Worm (Caenorhabditis elegans) whole organism, young adult: ENCODE results near the gene nhr-143.
A peak's percentile ranks its signal among the peaks of the same experiment; 100 is the strongest.

Experiments
- F57A8.1 ChIP-seq: fragments of 200-800 bp; sonication (Bioruptor generic); optimal IDR thresholded peaks from 2 replicates; lab custom pipeline; 2018; ENCODE audit warnings: mild to moderate bottlenecking, missing genetic modification characterization, moderate library complexity, missing compliant biosample characterization
- ama-1 ChIP-seq, 3 experiments: fragments of 150-350 bp in 1 of 3; sonication (generic microtip) in 2 of 3; optimal IDR thresholded peaks; 2 replicates each; lab custom pipeline; 2014 to 2018; ENCODE audit warnings: missing biosample characterization in 2 of 3, missing genetic modification characterization in 2 of 3, missing genetic modification reagents in 2 of 3
- aptf-3 ChIP-seq: fragments of 200-800 bp; sonication (Bioruptor generic); IDR thresholded peaks from 2 replicates; pipeline ENCODE4 v1.3.6; 2022; ENCODE audit warnings: missing genetic modification characterization, missing compliant biosample characterization
- dpl-1 ChIP-seq: fragments of 150-350 bp; optimal IDR thresholded peaks from 2 replicates; lab custom pipeline; 2014; ENCODE audit warnings: missing biosample characterization, missing genetic modification reagents, missing genetic modification characterization
- hlh-12 ChIP-seq: sonication (generic microtip); optimal IDR thresholded peaks from 2 replicates; lab custom pipeline; 2016; ENCODE audit warnings: missing genetic modification characterization, missing compliant biosample characterization
- snpc-3.4 ChIP-seq: sonication (generic microtip); optimal IDR thresholded peaks from 2 replicates; lab custom pipeline; 2017; ENCODE audit warnings: missing genetic modification characterization, mild to moderate bottlenecking, missing compliant biosample characterization, antibody characterized with exemption, moderate library complexity, missing genotype, missing genetic modification reagents
- snpc-4 ChIP-seq, 5 experiments: fragments of 150-350 bp in 1 of 5; sonication (generic microtip) in 4 of 5; optimal IDR thresholded peaks; 2 replicates each; lab custom pipeline; 2014 to 2018; ENCODE audit warnings: missing genetic modification characterization in 5 of 5, missing biosample characterization in 3 of 5, antibody characterized with exemption in 2 of 5, mild to moderate bottlenecking in 2 of 5, missing compliant biosample characterization in 2 of 5, missing genotype in 2 of 5, moderate library complexity in 2 of 5, missing genetic modification reagents in 1 of 5
- tlf-1 ChIP-seq: fragments of 200-800 bp; sonication (Bioruptor generic); optimal IDR thresholded peaks from 2 replicates; lab custom pipeline; 2018; ENCODE audit warnings: mild to moderate bottlenecking, missing genetic modification characterization, missing compliant biosample characterization

- TF ChIP-seq tlf-1 (GFP tag; lab: Kevin White, UChicago), result peak; percentile 51
- TF ChIP-seq F57A8.1, result no peak
- no peak for TF ChIP-seq snpc-4 (GFP tag; optimal IDR thresholded peaks at IDR 0.05; lab: Kevin White, UChicago)
- no peak for TF ChIP-seq snpc-4 (tag; optimal IDR thresholded peaks at IDR 0.05; lab: Kevin White, UChicago)
- TF ChIP-seq ama-1 (optimal IDR thresholded peaks at IDR 0.05; lab: Kevin White, UChicago), result peak; percentile 93
- no peak for TF ChIP-seq ama-1 (GFP tag; optimal IDR thresholded peaks at IDR 0.05; lab: Kevin White, UChicago)
- no peak for TF ChIP-seq snpc-3.4 (tag; lab: Kevin White, UChicago)
- no peak for TF ChIP-seq aptf-3 (GFP tag; lab: Robert Waterston, UW)
- no peak for TF ChIP-seq hlh-12
- TF ChIP-seq dpl-1 (GFP tag; lab: Kevin White, UChicago), result no peak
Observed at ce11 chrV:8939424-8940065, 35.2 kb downstream of the nhr-143 start.
